Worm (Caenorhabditis elegans) whole organism, early embryonic: ENCODE measurements around the gene srj-33.

Experiments
- B0310.2 ChIP-seq: sonication (generic microtip); optimal IDR thresholded peaks from 2 replicates; lab custom pipeline; 2016; ENCODE audit warnings: mild to moderate bottlenecking, missing genetic modification characterization, missing compliant biosample characterization
- F13C5.2 ChIP-seq: sonication (generic microtip); optimal IDR thresholded peaks from 2 replicates; lab custom pipeline; 2017; ENCODE audit warnings: mild to moderate bottlenecking, missing genetic modification characterization, inconsistent platforms, missing compliant biosample characterization
- aly-1 ChIP-seq: sonication (generic microtip); optimal IDR thresholded peaks from 2 replicates; lab custom pipeline; 2016; ENCODE audit warnings: missing genetic modification characterization, missing compliant biosample characterization
- ama-1 ChIP-seq: fragments of 150-350 bp; optimal IDR thresholded peaks from 2 replicates; lab custom pipeline; 2014
- ceh-13 ChIP-seq: fragments of 200-800 bp; sonication (Bioruptor generic); optimal IDR thresholded peaks from 2 replicates; lab custom pipeline; 2018; ENCODE audit warnings: mild to moderate bottlenecking, missing genetic modification characterization, missing compliant biosample characterization
- ceh-36 ChIP-seq: sonication (generic microtip); optimal IDR thresholded peaks from 2 replicates; lab custom pipeline; 2016; ENCODE audit warnings: missing genetic modification characterization, inconsistent platforms, missing compliant biosample characterization
- ets-7 ChIP-seq: sonication (generic microtip); optimal IDR thresholded peaks from 2 replicates; lab custom pipeline; 2016; ENCODE audit warnings: missing genotype, missing genetic modification characterization, missing compliant biosample characterization
- flt-1 ChIP-seq: fragments of 200-800 bp; sonication (Bioruptor generic); IDR thresholded peaks from 2 replicates; pipeline ENCODE4 v1.3.6; 2022; ENCODE audit warnings: missing genetic modification characterization, missing compliant biosample characterization
- hmbx-1 ChIP-seq: sonication (generic microtip); optimal IDR thresholded peaks from 2 replicates; lab custom pipeline; 2016; ENCODE audit warnings: mild to moderate bottlenecking, missing genetic modification characterization, missing compliant biosample characterization
- hmg-4 ChIP-seq: fragments of 200-800 bp; sonication (Bioruptor generic); optimal IDR thresholded peaks from 2 replicates; lab custom pipeline; 2018; ENCODE audit warnings: mild to moderate bottlenecking, missing genetic modification characterization, missing compliant biosample characterization
- hnd-1 ChIP-seq: sonication (generic microtip); optimal IDR thresholded peaks from 2 replicates; lab custom pipeline; 2016; ENCODE audit warnings: missing genetic modification characterization, missing compliant biosample characterization
- pes-1 ChIP-seq: fragments of 200-800 bp; sonication (Bioruptor generic); IDR thresholded peaks from 2 replicates; pipeline ENCODE4 v1.3.6; 2022; ENCODE audit warnings: missing genetic modification reagents, missing genetic modification characterization, missing compliant biosample characterization
- scrt-1 ChIP-seq: fragments of 200-800 bp; sonication (Bioruptor generic); IDR thresholded peaks from 2 replicates; pipeline ENCODE4 v1.3.6; 2022; ENCODE audit warnings: missing genetic modification characterization, missing compliant biosample characterization
- sea-1 ChIP-seq: fragments of 200-800 bp; sonication (Bioruptor generic); conservative IDR thresholded peaks from 2 replicates; pipeline ENCODE4 v1.3.6; 2022; ENCODE audit warnings: missing genetic modification characterization, missing compliant biosample characterization
- tbx-11 ChIP-seq: fragments of 200-800 bp; sonication (Bioruptor generic); IDR thresholded peaks from 2 replicates; pipeline ENCODE4 v1.3.6; 2022; ENCODE audit warnings: missing genetic modification characterization, missing compliant biosample characterization
- tbx-37 ChIP-seq: fragments of 200-800 bp; sonication (Bioruptor generic); conservative IDR thresholded peaks from 2 replicates; pipeline ENCODE4 v1.3.6; 2022; ENCODE audit warnings: missing genetic modification reagents, missing genetic modification characterization, missing compliant biosample characterization
- tra-4 ChIP-seq: sonication (generic microtip); optimal IDR thresholded peaks from 2 replicates; lab custom pipeline; 2017; ENCODE audit warnings: missing genetic modification characterization, missing compliant biosample characterization

Gene srj-33

DNA sequence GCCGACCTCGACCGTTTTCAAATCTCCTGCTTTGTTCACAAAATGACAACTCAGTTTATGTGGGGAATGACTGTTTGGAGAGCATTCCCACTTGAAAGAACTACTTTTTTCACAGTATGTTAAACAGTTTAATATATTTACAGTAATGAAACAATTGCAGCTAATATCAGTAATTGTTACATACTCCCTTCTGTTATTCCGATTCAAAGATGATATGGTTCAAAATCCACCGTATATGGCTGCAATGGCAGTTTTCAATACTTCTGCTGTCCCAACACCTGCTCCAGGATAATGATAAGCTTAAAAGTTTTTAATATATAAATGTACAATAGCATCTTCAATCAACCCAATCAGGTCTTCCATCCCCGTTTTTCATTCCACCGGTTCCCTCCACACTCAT, 30.1 kb downstream of the srj-33 start:
- TF ChIP-seq tbx-37 (GFP tag; lab: Robert Waterston, UW) (no peak), ets-7 (tag; lab: Kevin White, UChicago) (no peak), F13C5.2 (no peak), hmg-4 (no peak), tbx-11 (no peak), scrt-1 (GFP tag; lab: Robert Waterston, UW) (no peak), pes-1 (GFP tag; lab: Robert Waterston, UW) (no peak), B0310.2 (no peak), sea-1 (GFP tag; lab: Robert Waterston, UW) (no peak), ceh-13 (GFP tag; lab: Kevin White, UChicago) (no peak), hmbx-1 (tag; lab: Kevin White, UChicago) (no peak), hnd-1 (tag; lab: Kevin White, UChicago) (no peak), tra-4 (tag; lab: Kevin White, UChicago) (no peak)

DNA sequence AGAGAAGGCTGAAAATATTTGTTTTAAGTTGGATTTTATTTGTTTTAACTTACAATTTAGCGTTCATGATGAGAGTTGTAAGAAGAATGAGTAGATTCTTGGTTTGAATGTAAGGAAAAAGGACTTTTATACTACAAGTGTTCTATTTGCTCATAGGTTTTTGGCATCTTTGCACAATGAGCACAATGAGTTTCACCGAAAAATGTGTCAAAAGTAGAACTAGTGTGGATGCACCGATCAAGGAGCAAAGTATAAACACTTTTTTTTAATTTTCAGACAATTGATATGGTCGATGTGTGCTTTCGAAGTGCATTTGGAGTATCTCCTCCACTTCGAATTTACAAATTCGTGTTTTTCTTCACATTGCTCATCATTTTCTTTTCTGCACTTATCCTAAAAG, 31.2 kb downstream of the srj-33 start, which contains the start of gene fipr-11:
Gene fipr-11 (minus strand): TSS at position 101 of the 400 bp plus-strand sequence.
- TF ChIP-seq hmbx-1 (tag; lab: Kevin White, UChicago) (no peak), hnd-1 (tag; lab: Kevin White, UChicago) (no peak), tra-4 (tag; lab: Kevin White, UChicago) (no peak)

DNA sequence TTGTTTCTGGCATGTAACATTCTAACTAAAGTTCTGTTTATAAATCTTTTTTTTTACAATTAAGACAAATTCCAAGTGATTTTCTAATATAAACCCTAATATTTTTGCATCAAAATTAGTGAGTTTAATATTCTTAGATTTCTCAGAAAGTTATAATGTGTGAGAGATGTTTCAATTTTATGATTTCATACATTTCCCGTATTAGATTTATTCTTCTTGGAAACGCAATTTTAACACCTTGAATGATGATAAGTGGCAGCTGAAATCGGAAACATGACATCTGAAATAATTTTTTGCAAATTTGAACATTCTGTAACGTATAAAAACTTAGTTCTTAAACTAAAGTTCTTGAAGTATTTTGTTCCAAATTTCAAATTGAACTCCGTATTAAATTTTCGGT, 36.2 kb downstream of the srj-33 start:
- TF ChIP-seq aly-1 (no peak), B0310.2 (no peak), tbx-11 (no peak), hnd-1 (tag; lab: Kevin White, UChicago) (no peak), scrt-1 (GFP tag; lab: Robert Waterston, UW) (no peak), ceh-36 (tag; lab: Kevin White, UChicago) (no peak)

DNA sequence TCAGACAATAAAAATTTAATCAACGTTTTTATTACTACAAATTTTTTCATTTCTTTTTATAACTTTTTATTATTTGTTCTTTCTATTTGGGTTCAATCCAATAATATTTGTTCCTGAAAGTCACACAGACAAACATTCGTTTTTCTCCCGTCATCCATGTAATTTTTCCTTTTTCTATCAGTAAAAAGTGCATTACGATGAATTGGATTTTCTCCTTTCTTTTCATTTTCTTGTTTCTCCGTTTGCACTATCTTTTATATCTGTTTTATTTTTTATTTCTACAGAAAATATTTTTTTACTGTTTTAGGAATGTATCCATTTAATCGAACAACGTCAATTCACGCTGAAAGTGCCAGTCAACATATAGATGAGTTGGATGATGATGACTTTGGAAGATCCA, 38.1 kb downstream of the srj-33 start, which contains the start of gene egl-47:
Gene egl-47 (plus strand): TSS at position 301 of the 400 bp plus-strand sequence.
- TF ChIP-seq tra-4 (tag; lab: Kevin White, UChicago) (no peak), pes-1 (GFP tag; lab: Robert Waterston, UW) (no peak), aly-1 (no peak), sea-1 (GFP tag; lab: Robert Waterston, UW) (no peak), F13C5.2 (no peak), flt-1 (GFP tag; lab: Robert Waterston, UW) (no peak), hmbx-1 (tag; lab: Kevin White, UChicago) (no peak), ama-1 (lab: Kevin White, UChicago) (no peak), hnd-1 (tag; lab: Kevin White, UChicago) (no peak), ceh-13 (GFP tag; lab: Kevin White, UChicago) (no peak), tbx-37 (GFP tag; lab: Robert Waterston, UW) (no peak), tbx-11 (no peak), hmg-4 (no peak), scrt-1 (GFP tag; lab: Robert Waterston, UW) (no peak)

DNA sequence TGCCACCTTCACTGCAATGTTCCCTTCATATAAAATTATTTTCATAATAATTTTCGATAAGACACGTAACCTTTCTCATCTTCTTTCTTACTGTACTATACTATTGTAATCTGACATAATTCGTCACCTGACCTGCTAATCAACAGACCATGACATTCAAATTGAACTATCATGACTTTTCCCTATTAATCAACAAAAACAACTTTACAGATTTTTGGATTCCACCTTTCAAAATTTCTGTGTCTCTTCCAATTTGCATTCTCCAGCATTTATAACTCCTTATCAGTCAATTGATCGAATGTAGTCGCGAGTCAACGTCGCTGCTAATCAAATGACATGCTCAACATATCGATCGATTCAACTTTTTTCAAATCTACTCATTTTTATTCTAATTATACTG, 47.7 kb downstream of the srj-33 start, which contains the start of gene fshr-1:
Gene fshr-1 (plus strand): TSS at position 209 of the 400 bp plus-strand sequence.
- TF ChIP-seq tbx-37 (GFP tag; lab: Robert Waterston, UW) (no peak), ceh-36 (tag; lab: Kevin White, UChicago) (no peak), hnd-1 (tag; lab: Kevin White, UChicago) (no peak), sea-1 (GFP tag; lab: Robert Waterston, UW) (no peak), ama-1 (lab: Kevin White, UChicago) (no peak), ets-7 (tag; lab: Kevin White, UChicago) (no peak), hmbx-1 (tag; lab: Kevin White, UChicago) (no peak), ceh-13 (GFP tag; lab: Kevin White, UChicago) (no peak), B0310.2 (no peak), F13C5.2 (no peak), pes-1 (GFP tag; lab: Robert Waterston, UW) (no peak), tbx-11 (no peak), tra-4 (tag; lab: Kevin White, UChicago) (no peak), flt-1 (GFP tag; lab: Robert Waterston, UW) (no peak)

DNA sequence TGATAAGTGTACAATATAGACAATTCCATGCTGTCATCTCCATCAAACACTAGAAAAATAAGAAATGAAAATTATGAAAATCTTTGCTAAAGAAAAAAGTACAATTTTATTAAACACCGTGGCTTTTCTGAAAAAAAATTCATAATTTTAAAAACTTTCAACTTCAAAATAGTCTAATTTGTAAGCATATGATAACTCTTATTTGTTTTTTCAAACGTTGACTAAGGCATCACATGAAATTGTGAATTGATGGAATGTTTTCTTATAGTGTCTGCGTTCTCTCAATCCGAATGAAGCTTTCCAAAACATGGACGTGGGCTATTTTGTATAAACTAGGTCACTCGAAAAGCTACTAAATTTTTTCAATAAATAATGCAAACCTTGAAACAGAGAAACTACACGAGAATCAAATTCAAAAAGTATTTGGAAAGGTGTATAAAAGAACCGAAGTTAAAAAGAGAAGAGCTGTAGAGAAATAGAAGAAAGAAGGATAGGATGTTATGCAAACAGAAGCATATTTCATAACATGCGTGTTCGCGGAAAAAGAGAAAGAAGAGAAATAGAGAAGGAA, 51.3 kb downstream of the srj-33 start, which contains the start of gene clp-9:
Gene clp-9 (minus strand): TSS at position 51 of the 571 bp plus-strand sequence.
- no peak for TF ChIP-seq tbx-11
- TF ChIP-seq ceh-13 (GFP tag; lab: Kevin White, UChicago): no peak
- TF ChIP-seq B0310.2: no peak
- no peak for TF ChIP-seq tra-4 (tag; lab: Kevin White, UChicago)
- no peak for TF ChIP-seq hmg-4
- TF ChIP-seq aly-1: no peak
- no peak for TF ChIP-seq ceh-36 (tag; lab: Kevin White, UChicago)
- TF ChIP-seq hmbx-1 (tag; lab: Kevin White, UChicago): no peak
- TF ChIP-seq tbx-37 (GFP tag; lab: Robert Waterston, UW): no peak
